Worm (Caenorhabditis elegans) whole organism, L4/young adult: ENCODE measurements around the gene col-184.

ENCODE experiments used
- W03F9.2 ChIP-seq: fragments of 150-350 bp; optimal IDR thresholded peaks from 2 replicates; lab custom pipeline; 2014; ENCODE audit warnings: missing biosample characterization, missing genetic modification characterization
- dao-5 ChIP-seq: sonication (generic microtip); optimal IDR thresholded peaks from 2 replicates; lab custom pipeline; 2016; ENCODE audit warnings: missing genotype, missing genetic modification characterization, moderate library complexity, missing compliant biosample characterization

ce11 chrX:13493762-13494161 lies 24.5 kb downstream of the col-184 start:
- TF ChIP-seq dao-5 (tag; lab: Kevin White, UChicago): no peak
- no peak for TF ChIP-seq W03F9.2 (tag; lab: Kevin White, UChicago)
